Worm (Caenorhabditis elegans): ENCODE data around the gene aak-2.

aak-2 gene

ce11 chrX:16811974-16812373 is 16.1 kb downstream of the aak-2 start:
- TF ChIP-seq nhr-28 (tag; optimal IDR thresholded peaks at IDR 0.05) = no peak
- TF ChIP-seq lin-39 (tag; optimal IDR thresholded peaks at IDR 0.05) = peak; percentile 19
- TF ChIP-seq pqm-1 (tag; optimal IDR thresholded peaks at IDR 0.05) = no peak

- TF ChIP-seq jun-1 (tag; optimal IDR thresholded peaks at IDR 0.05) = peak; percentile 33
- no peak for TF ChIP-seq ceh-28 (tag; optimal IDR thresholded peaks at IDR 0.05)
- TF ChIP-seq zag-1 (tag; optimal IDR thresholded peaks at IDR 0.05) = no peak
- TF ChIP-seq egl-27 (tag; optimal IDR thresholded peaks at IDR 0.05) = no peak
- no peak for TF ChIP-seq lin-15B (tag; optimal IDR thresholded peaks at IDR 0.05)
- no peak for TF ChIP-seq nfya-1 (tag; optimal IDR thresholded peaks at IDR 0.05; ENCODE audit: insufficient read depth)
- no peak for TF ChIP-seq unc-39 (tag; optimal IDR thresholded peaks at IDR 0.05)
- TF ChIP-seq fkh-10 (GFP tag; optimal IDR thresholded peaks at IDR 0.05) = no peak
- peak; percentile 82 for TF ChIP-seq pqm-1 (tag; optimal IDR thresholded peaks at IDR 0.05)
- no peak for TF ChIP-seq egl-5 (tag; optimal IDR thresholded peaks at IDR 0.05)
- no peak for TF ChIP-seq ceh-82 (tag; optimal IDR thresholded peaks at IDR 0.05)
- TF ChIP-seq nhr-67 (tag; optimal IDR thresholded peaks at IDR 0.05) = no peak
- TF ChIP-seq ceh-9 (tag; optimal IDR thresholded peaks at IDR 0.05) = no peak
- no peak for TF ChIP-seq ztf-11 (tag; optimal IDR thresholded peaks at IDR 0.05)
- TF ChIP-seq nhr-43 (tag; optimal IDR thresholded peaks at IDR 0.05; ENCODE audit: poor library complexity, severe bottlenecking) = no peak
- TF ChIP-seq fos-1 (tag; optimal IDR thresholded peaks at IDR 0.05) = no peak
- no peak for TF ChIP-seq hmg-11 (tag; optimal IDR thresholded peaks at IDR 0.05)
- no peak for TF ChIP-seq nhr-77 (tag; optimal IDR thresholded peaks at IDR 0.05)
- no peak for TF ChIP-seq aly-2 (tag; optimal IDR thresholded peaks at IDR 0.05)
- peak; percentile 82 for TF ChIP-seq elt-2 (tag; optimal IDR thresholded peaks at IDR 0.05)
- TF ChIP-seq nhr-25 (tag; optimal IDR thresholded peaks at IDR 0.05) = no peak
- TF ChIP-seq snpc-4 (tag; optimal IDR thresholded peaks at IDR 0.05) = no peak
- peak; percentile 82 for TF ChIP-seq pha-4 (tag; optimal IDR thresholded peaks at IDR 0.05)
- no peak for TF ChIP-seq tbx-2 (tag; optimal IDR thresholded peaks at IDR 0.05)
- no peak for TF ChIP-seq ama-1 (optimal IDR thresholded peaks at IDR 0.05)
- TF ChIP-seq mdl-1 (tag; optimal IDR thresholded peaks at IDR 0.05) = no peak
- no peak for TF ChIP-seq fkh-2 (tag; optimal IDR thresholded peaks at IDR 0.05)
- no peak for TF ChIP-seq skn-1 (tag; optimal IDR thresholded peaks at IDR 0.05)
- no peak for TF ChIP-seq ZK546.5 (tag; optimal IDR thresholded peaks at IDR 0.05)
Observed at ce11 chrX:16813148-16813547, 17.3 kb downstream of the aak-2 start.

ce11 chrX:16813606-16814330 is 17.9 kb downstream of the aak-2 start, which contains the start of gene cas-1:
Gene cas-1 (minus strand): TSS chrX:16813656.
- TF ChIP-seq egl-5 (tag; optimal IDR thresholded peaks at IDR 0.05) (peak; percentile 28), lin-39 (tag; optimal IDR thresholded peaks at IDR 0.05) (peak; percentile 55), jun-1 (tag; optimal IDR thresholded peaks at IDR 0.05) (peak; percentile 42), snpc-4 (tag; optimal IDR thresholded peaks at IDR 0.05) (no peak), nhr-67 (tag; optimal IDR thresholded peaks at IDR 0.05) (no peak), nhr-25 (tag; optimal IDR thresholded peaks at IDR 0.05) (peak; percentile 26), ceh-28 (tag; optimal IDR thresholded peaks at IDR 0.05) (no peak), pha-4 (tag; optimal IDR thresholded peaks at IDR 0.05) (peak; percentile 77), lin-15B (tag; optimal IDR thresholded peaks at IDR 0.05) (peak; percentile 32), nfya-1 (tag; optimal IDR thresholded peaks at IDR 0.05; ENCODE audit: insufficient read depth) (peak; percentile 48), elt-2 (tag; optimal IDR thresholded peaks at IDR 0.05) (no peak), nhr-23 (tag; optimal IDR thresholded peaks at IDR 0.05) (peak; percentile 32), hmg-11 (tag; optimal IDR thresholded peaks at IDR 0.05) (peak; percentile 49), fos-1 (tag; optimal IDR thresholded peaks at IDR 0.05) (peak; percentile 66), mdl-1 (tag; optimal IDR thresholded peaks at IDR 0.05) (no peak)

ce11 chrX:16814913-16815312 is 19.0 kb downstream of the aak-2 start:
- TF ChIP-seq elt-2 (tag; optimal IDR thresholded peaks at IDR 0.05) = peak; percentile 16
- TF ChIP-seq fkh-2 (tag; optimal IDR thresholded peaks at IDR 0.05) = no peak
- TF ChIP-seq pqm-1 (tag; optimal IDR thresholded peaks at IDR 0.05) = peak; percentile 38

ce11 chrX:16815508-16815907 is 19.6 kb downstream of the aak-2 start:
- no peak for TF ChIP-seq snpc-4 (tag; optimal IDR thresholded peaks at IDR 0.05)
- TF ChIP-seq pha-4 (tag; optimal IDR thresholded peaks at IDR 0.05) = peak; percentile 7
